Worm (Caenorhabditis elegans) whole organism, L4 larva: Measurements from ENCODE around the gene ZC317.7.

Experiments used
- D1046.2 ChIP-seq: fragments of 200-800 bp; sonication (Bioruptor generic); IDR thresholded peaks from 2 replicates; pipeline ENCODE4 v1.3.6; 2022; ENCODE audit warnings: missing genetic modification characterization, missing compliant biosample characterization
- T20F7.1 ChIP-seq: fragments of 200-800 bp; sonication (Bioruptor generic); optimal IDR thresholded peaks from 2 replicates; lab custom pipeline; 2018; ENCODE audit warnings: mild to moderate bottlenecking, missing genetic modification characterization, missing compliant biosample characterization
- T26A8.4 ChIP-seq: fragments of 200-800 bp; sonication (Bioruptor generic); IDR thresholded peaks from 2 replicates; pipeline ENCODE4 v1.3.6; 2022; ENCODE audit warnings: missing genetic modification characterization, missing compliant biosample characterization
- Y48G9A.11 ChIP-seq: fragments of 200-800 bp; sonication (Bioruptor generic); IDR thresholded peaks from 2 replicates; pipeline ENCODE4 v1.3.6; 2022; ENCODE audit warnings: missing genetic modification reagents, missing genetic modification characterization, missing compliant biosample characterization
- Y75B8A.6 ChIP-seq: fragments of 200-800 bp; sonication (Bioruptor generic); IDR thresholded peaks from 2 replicates; pipeline ENCODE4 v1.3.6; 2022; ENCODE audit warnings: missing genetic modification reagents, missing genetic modification characterization, missing compliant biosample characterization
- ZK546.5 ChIP-seq, 2 experiments: sonication (generic microtip); optimal IDR thresholded peaks; 2 replicates each; lab custom pipeline; 2017; ENCODE audit warnings: missing biosample characterization in 2 of 2, missing genetic modification characterization in 2 of 2
- arid-1 ChIP-seq: fragments of 200-800 bp; sonication (Bioruptor generic); conservative IDR thresholded peaks from 2 replicates; pipeline ENCODE4 v1.3.6; 2022; ENCODE audit warnings: missing genetic modification reagents, missing genetic modification characterization, missing compliant biosample characterization
- ceh-20 ChIP-seq: fragments of 200-800 bp; sonication (Bioruptor generic); IDR thresholded peaks from 2 replicates; pipeline ENCODE4 v1.3.6; 2022; ENCODE audit warnings: missing genetic modification reagents, missing genetic modification characterization, missing compliant biosample characterization
- ceh-28 ChIP-seq: fragments of 150-350 bp; optimal IDR thresholded peaks from 2 replicates; lab custom pipeline; 2014; ENCODE audit warnings: missing biosample characterization, missing genetic modification reagents, missing genetic modification characterization
- ceh-62 ChIP-seq: sonication (generic microtip); optimal IDR thresholded peaks from 2 replicates; lab custom pipeline; 2017; ENCODE audit warnings: missing biosample characterization, missing genetic modification characterization
- ces-1 ChIP-seq: fragments of 150-350 bp; sonication (generic microtip); optimal IDR thresholded peaks from 4 replicates; lab custom pipeline; 2014; ENCODE audit warnings: missing biosample characterization, missing genetic modification reagents, missing genetic modification characterization
- daf-16 ChIP-seq, 3 experiments: sonication (generic microtip); optimal IDR thresholded peaks; 2 replicates each; lab custom pipeline; 2016 to 2017; ENCODE audit warnings: missing genetic modification characterization in 3 of 3, missing genetic modification reagents in 3 of 3, mild to moderate bottlenecking in 2 of 3, missing compliant biosample characterization in 2 of 3, missing biosample characterization in 1 of 3, moderate library complexity in 1 of 3
- dmd-6 ChIP-seq: fragments of 200-800 bp; sonication (Bioruptor generic); IDR thresholded peaks from 2 replicates; pipeline ENCODE4 v1.3.6; 2022; ENCODE audit warnings: missing genetic modification reagents, missing genetic modification characterization, missing compliant biosample characterization
- dmd-8 ChIP-seq: fragments of 200-800 bp; sonication (Bioruptor generic); IDR thresholded peaks from 2 replicates; pipeline ENCODE4 v1.3.6; 2022; ENCODE audit warnings: missing genetic modification characterization, missing compliant biosample characterization
- egl-27 ChIP-seq: sonication (generic microtip); optimal IDR thresholded peaks from 3 replicates; lab custom pipeline; 2017; ENCODE audit warnings: missing biosample characterization, missing genetic modification reagents, missing genetic modification characterization
- hif-1 ChIP-seq, 2 experiments: sonication (generic microtip); optimal IDR thresholded peaks; 2 replicates each; lab custom pipeline; 2016 to 2017; ENCODE audit warnings: missing compliant biosample characterization in 2 of 2, missing genetic modification characterization in 2 of 2, missing genetic modification reagents in 2 of 2, missing genotype in 2 of 2, mild to moderate bottlenecking in 1 of 2
- hlh-30 ChIP-seq: sonication (generic microtip); optimal IDR thresholded peaks from 2 replicates; lab custom pipeline; 2017; ENCODE audit warnings: antibody characterized with exemption, mild to moderate bottlenecking, missing genetic modification characterization, missing compliant biosample characterization; ENCODE audit not compliant: insufficient read depth
- lim-7 ChIP-seq: fragments of 200-800 bp; sonication (Bioruptor generic); IDR thresholded peaks from 2 replicates; pipeline ENCODE4 v1.3.6; 2022; ENCODE audit warnings: missing genetic modification characterization, missing compliant biosample characterization
- madf-5 ChIP-seq, 2 experiments: fragments of 200-800 bp; sonication (Bioruptor generic); IDR thresholded peaks; 2 replicates each; pipeline ENCODE4 v1.3.6; 2022; ENCODE audit warnings: missing compliant biosample characterization in 2 of 2, missing genetic modification characterization in 2 of 2
- mdl-1 ChIP-seq, 2 experiments: fragments of 150-350 bp in 1 of 2; sonication (generic microtip) in 1 of 2; optimal IDR thresholded peaks; 2 replicates each; lab custom pipeline; 2014 to 2017; ENCODE audit warnings: missing biosample characterization in 2 of 2, missing genetic modification characterization in 2 of 2
- mdt-29 ChIP-seq: fragments of 200-800 bp; sonication (Bioruptor generic); IDR thresholded peaks from 2 replicates; pipeline ENCODE4 v1.3.6; 2022; ENCODE audit warnings: missing genetic modification reagents, missing genetic modification characterization, missing compliant biosample characterization
- mep-1 ChIP-seq: fragments of 150-350 bp; sonication (generic microtip); optimal IDR thresholded peaks from 3 replicates; lab custom pipeline; 2014; ENCODE audit warnings: missing biosample characterization, missing genetic modification characterization
- mes-2 ChIP-seq: sonication (generic microtip); optimal IDR thresholded peaks from 2 replicates; lab custom pipeline; 2016; ENCODE audit warnings: missing genotype, mild to moderate bottlenecking, missing genetic modification characterization, missing compliant biosample characterization; ENCODE audit not compliant: poor library complexity, severe bottlenecking
- mxl-3 ChIP-seq: fragments of 200-800 bp; sonication (Bioruptor generic); optimal IDR thresholded peaks from 2 replicates; lab custom pipeline; 2018; ENCODE audit warnings: mild to moderate bottlenecking, missing genetic modification characterization, missing compliant biosample characterization
- nhr-10 ChIP-seq: fragments of 150-350 bp; optimal IDR thresholded peaks from 2 replicates; lab custom pipeline; 2014; ENCODE audit warnings: missing biosample characterization, missing genetic modification characterization
- nhr-237 ChIP-seq: sonication (generic microtip); optimal IDR thresholded peaks from 2 replicates; lab custom pipeline; 2017; ENCODE audit warnings: missing biosample characterization, missing genetic modification characterization
- nhr-25 ChIP-seq: sonication (generic microtip); optimal IDR thresholded peaks from 2 replicates; lab custom pipeline; 2017; ENCODE audit warnings: missing genetic modification characterization, mild to moderate bottlenecking, missing compliant biosample characterization, antibody characterized with exemption, moderate library complexity, borderline replicate concordance; ENCODE audit not compliant: insufficient read depth
- nhr-28 ChIP-seq: fragments of 150-350 bp; optimal IDR thresholded peaks from 2 replicates; lab custom pipeline; 2014; ENCODE audit warnings: missing biosample characterization, missing genetic modification characterization
- nhr-41 ChIP-seq: fragments of 200-800 bp; sonication (Bioruptor generic); IDR thresholded peaks from 2 replicates; pipeline ENCODE4 v1.3.6; 2022; ENCODE audit warnings: missing genetic modification reagents, missing genetic modification characterization, missing compliant biosample characterization
- nhr-48 ChIP-seq: sonication (generic microtip); optimal IDR thresholded peaks from 2 replicates; lab custom pipeline; 2016; ENCODE audit warnings: mild to moderate bottlenecking, missing genetic modification characterization, missing compliant biosample characterization
- nhr-6 ChIP-seq: fragments of 150-350 bp; optimal IDR thresholded peaks from 2 replicates; lab custom pipeline; 2014; ENCODE audit warnings: missing biosample characterization, missing genetic modification characterization
- nhr-77 ChIP-seq: fragments of 150-350 bp; optimal IDR thresholded peaks from 2 replicates; lab custom pipeline; 2014; ENCODE audit warnings: missing biosample characterization, missing genetic modification characterization
- spr-3 ChIP-seq: fragments of 200-800 bp; sonication (Bioruptor generic); optimal IDR thresholded peaks from 2 replicates; lab custom pipeline; 2018; ENCODE audit warnings: mild to moderate bottlenecking, missing genetic modification characterization, missing compliant biosample characterization
- tag-97 ChIP-seq: fragments of 200-800 bp; sonication (Bioruptor generic); IDR thresholded peaks from 2 replicates; pipeline ENCODE4 v1.3.6; 2022; ENCODE audit warnings: missing genetic modification characterization, missing compliant biosample characterization
- tra-1 ChIP-seq: fragments of 200-800 bp; sonication (Bioruptor generic); IDR thresholded peaks from 2 replicates; pipeline ENCODE4 v1.3.6; 2022; ENCODE audit warnings: missing genetic modification reagents, missing genetic modification characterization, missing compliant biosample characterization
- unc-130 ChIP-seq: sonication (generic microtip); optimal IDR thresholded peaks from 2 replicates; lab custom pipeline; 2016; ENCODE audit warnings: missing genetic modification reagents, missing genetic modification characterization, missing compliant biosample characterization
- unc-62 ChIP-seq, 3 experiments: fragments of 150-350 bp in 1 of 3; sonication (generic microtip); optimal IDR thresholded peaks in 2 of 3; peaks in 1 of 3; 1 replicate in 1 of 3; 2 replicates in 2 of 3; lab custom pipeline; 2014 to 2017; ENCODE audit warnings: missing biosample characterization in 3 of 3, missing genetic modification characterization in 3 of 3, missing genetic modification reagents in 3 of 3, missing genotype in 1 of 3
- vab-7 ChIP-seq: fragments of 200-800 bp; sonication (Bioruptor generic); IDR thresholded peaks from 2 replicates; pipeline ENCODE4 v1.3.6; 2022; ENCODE audit warnings: missing genetic modification reagents, missing genetic modification characterization, missing compliant biosample characterization
- zfp-2 ChIP-seq: sonication (generic microtip); optimal IDR thresholded peaks from 2 replicates; lab custom pipeline; 2016; ENCODE audit warnings: mild to moderate bottlenecking, missing genetic modification characterization, missing compliant biosample characterization

ZC317.7 gene

DNA sequence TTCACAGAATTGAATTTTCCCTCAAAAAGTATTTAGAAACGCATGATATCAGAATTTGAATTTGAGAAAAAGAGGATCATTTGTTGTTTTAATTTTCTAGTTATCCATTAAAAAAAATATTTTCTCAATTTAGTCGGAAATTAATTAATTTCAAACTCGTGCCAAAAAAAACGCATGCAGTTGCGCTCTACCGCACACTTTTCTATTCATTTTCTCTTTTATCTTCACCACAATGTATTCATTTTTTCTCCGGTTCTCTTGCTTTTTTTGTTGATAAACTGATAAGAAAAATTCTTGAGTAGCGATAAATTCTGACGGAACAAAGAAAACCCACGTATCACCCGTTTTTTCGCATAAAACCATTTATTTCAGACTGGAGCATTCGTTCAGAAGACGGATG lies 37.8 kb downstream of the ZC317.7 start, which contains the start of gene acl-6 (continued):
- TF ChIP-seq nhr-6 (tag; lab: Kevin White, UChicago) = peak; percentile 47
- 0 out of 2 replicates have a peak, but pooled peaks have one; percentile 31 for TF ChIP-seq ceh-20 (GFP tag; lab: Robert Waterston, UW)
- peak; percentile 79 for TF ChIP-seq mes-2 (tag; lab: Kevin White, UChicago)
- peak; percentile 71; the same call in 1 of the 2 replicates for TF ChIP-seq tra-1 (GFP tag; lab: Robert Waterston, UW)
- TF ChIP-seq mep-1 (tag; lab: Kevin White, UChicago) = peak; percentile 81

DNA sequence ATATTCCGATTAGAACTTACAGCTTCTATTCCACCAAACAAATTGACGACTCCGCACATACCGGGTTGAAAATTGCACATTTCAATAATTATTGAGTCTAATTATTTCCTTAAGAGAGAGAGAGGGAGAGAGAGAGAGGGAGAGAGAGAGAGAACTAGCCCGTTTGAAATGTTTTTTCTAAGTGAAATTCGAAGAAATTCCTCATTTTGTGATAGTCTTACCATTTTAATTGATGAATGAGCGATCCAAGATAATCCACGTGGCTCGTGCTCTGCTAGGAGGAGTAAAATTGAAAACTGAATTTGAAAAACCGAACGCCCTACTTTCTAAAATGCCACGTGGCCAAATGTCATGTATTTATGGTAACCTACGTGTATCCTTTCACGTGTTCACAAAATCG lies 38.3 kb downstream of the ZC317.7 start, which contains the start of gene F08F3.8:
Gene F08F3.8 (minus strand): TSS at position 101 of the 400 bp plus-strand sequence.
- TF ChIP-seq T26A8.4 (GFP tag; lab: Robert Waterston, UW) (no peak), ceh-28 (tag; lab: Kevin White, UChicago) (no peak), ZK546.5 (tag; optimal IDR thresholded peaks at IDR 0.05; lab: Kevin White, UChicago) (no peak), dmd-8 (GFP tag; lab: Robert Waterston, UW) (no peak), egl-27 (tag; lab: Kevin White, UChicago) (no peak), T20F7.1 (GFP tag; lab: Kevin White, UChicago) (no peak), nhr-237 (tag; lab: Kevin White, UChicago) (no peak), tag-97 (GFP tag; lab: Robert Waterston, UW) (no peak), mdt-29 (GFP tag; lab: Robert Waterston, UW) (no peak), daf-16 (GFP tag; optimal IDR thresholded peaks at IDR 0.05; lab: Kevin White, UChicago) (no peak), daf-16 (tag; optimal IDR thresholded peaks at IDR 0.05; lab: Kevin White, UChicago) (no peak), ceh-62 (no peak)
- TF ChIP-seq, all 104 proteins: peak for 0

- no peak for TF ChIP-seq lim-7 (GFP tag; lab: Robert Waterston, UW)
- no peak for TF ChIP-seq spr-3
- TF ChIP-seq daf-16 (GFP tag; optimal IDR thresholded peaks at IDR 0.05; lab: Kevin White, UChicago) = no peak
- TF ChIP-seq daf-16 (tag; optimal IDR thresholded peaks at IDR 0.05; lab: Kevin White, UChicago) = peak; percentile 50
- peak; percentile 18; the same call in 1 of the 2 replicates for TF ChIP-seq dmd-6 (GFP tag; lab: Robert Waterston, UW)
- TF ChIP-seq nhr-28 (tag; lab: Kevin White, UChicago) = peak; percentile 19
These were observed 43.0 kb downstream of the ZC317.7 start, which contains the start of gene rhr-1 for ce11 chrV:5427860-5428259. rhr-1 (plus strand) TSS chrV:5428160.

ce11 chrV:5426337-5426736 lies 44.5 kb downstream of the ZC317.7 start:
- no peak for TF ChIP-seq nhr-77
- TF ChIP-seq unc-62 (GFP tag; optimal IDR thresholded peaks at IDR 0.05 in 1 of 2; lab: Kevin White, UChicago) = peak in 1 of 2 experiments; percentile 32
- TF ChIP-seq unc-62 (tag; optimal IDR thresholded peaks at IDR 0.05; lab: Kevin White, UChicago) = no peak
- TF ChIP-seq, all 104 proteins: peak for 1

ce11 chrV:5425008-5425407 lies 45.8 kb downstream of the ZC317.7 start:
- TF ChIP-seq hlh-30 (tag; lab: Kevin White, UChicago) (peak; percentile 75), hif-1 (tag; optimal IDR thresholded peaks at IDR 0.05; lab: Kevin White, UChicago) (no peak), mdl-1 (tag; optimal IDR thresholded peaks at IDR 0.05; lab: Kevin White, UChicago) (peak; percentile 54 to 97), daf-16 (GFP tag; optimal IDR thresholded peaks at IDR 0.05; lab: Kevin White, UChicago) (no peak), daf-16 (tag; optimal IDR thresholded peaks at IDR 0.05; lab: Kevin White, UChicago) (peak; percentile 80), vab-7 (no peak), arid-1 (GFP tag; lab: Robert Waterston, UW) (no peak), mxl-3 (peak; percentile 96), unc-130 (GFP tag; lab: Kevin White, UChicago) (no peak), dmd-6 (GFP tag; lab: Robert Waterston, UW) (peak; percentile 95), madf-5 (GFP tag; IDR thresholded peaks at IDR 0.05; lab: Robert Waterston, UW) (no peak), D1046.2 (GFP tag; lab: Robert Waterston, UW) (no peak), ces-1 (GFP tag; lab: Kevin White, UChicago) (no peak), nhr-77 (peak; percentile 32), nhr-25 (tag; lab: Kevin White, UChicago) (peak; percentile 80), Y75B8A.6 (GFP tag; lab: Robert Waterston, UW) (no peak), nhr-10 (tag; lab: Kevin White, UChicago) (peak; percentile 34), zfp-2 (tag; lab: Kevin White, UChicago) (no peak), nhr-48 (peak; percentile 39), ceh-20 (GFP tag; lab: Robert Waterston, UW) (peak; percentile 79), unc-62 (GFP tag; optimal IDR thresholded peaks at IDR 0.05 in 1 of 2; lab: Kevin White, UChicago) (peak in 1 of 2 experiments; percentile 32), unc-62 (tag; optimal IDR thresholded peaks at IDR 0.05; lab: Kevin White, UChicago) (no peak), T20F7.1 (GFP tag; lab: Kevin White, UChicago) (no peak), tra-1 (GFP tag; lab: Robert Waterston, UW) (peak; percentile 85), nhr-41 (GFP tag; lab: Robert Waterston, UW) (no peak), Y48G9A.11 (GFP tag; lab: Robert Waterston, UW) (no peak), nhr-28 (tag; lab: Kevin White, UChicago) (peak; percentile 88)
